Fruit fly (Drosophila melanogaster) whole organism, embryonic: ENCODE measurements around the gene CG15880.

Experiments
- BEAF-32 ChIP-seq: fragments of 200-800 bp; sonication (Bioruptor generic); optimal IDR thresholded peaks from 3 replicates; lab custom pipeline; 2017; ENCODE audit warnings: missing biosample characterization, missing genetic modification characterization, mild to moderate bottlenecking, moderate library complexity, missing genetic modification reagents
- Bgb ChIP-seq: fragments of 200-800 bp; sonication (Bioruptor generic); IDR thresholded peaks from 2 replicates; pipeline ENCODE4 v1.3.6; 2022; ENCODE audit warnings: missing biosample characterization, missing genetic modification characterization; ENCODE audit not compliant: partially characterized antibody
- Bteb2 ChIP-seq: fragments of 200-800 bp; sonication (Bioruptor generic); optimal IDR thresholded peaks from 2 replicates; lab custom pipeline; 2016; ENCODE audit warnings: missing biosample characterization, missing genetic modification characterization
- CG11093 ChIP-seq: fragments of 200-800 bp; sonication (Bioruptor generic); IDR thresholded peaks from 3 replicates; pipeline ENCODE4 v1.3.6; 2022; ENCODE audit warnings: missing biosample characterization, missing genetic modification characterization
- CG6654 ChIP-seq: fragments of 200-800 bp; sonication (Bioruptor generic); optimal IDR thresholded peaks from 2 replicates; lab custom pipeline; 2017; ENCODE audit warnings: missing biosample characterization, mild to moderate bottlenecking, missing genetic modification characterization
- CG7372 ChIP-seq: fragments of 200-800 bp; sonication (Bioruptor generic); IDR thresholded peaks from 2 replicates; pipeline ENCODE4 v1.3.6; 2022; ENCODE audit warnings: missing biosample characterization, missing genetic modification characterization
- CG8478 ChIP-seq: fragments of >200 bp; optimal IDR thresholded peaks from 2 replicates; lab custom pipeline; 2018
- Dref ChIP-seq: fragments of 200-800 bp; sonication (Bioruptor generic); IDR thresholded peaks from 2 replicates; pipeline ENCODE4 v1.3.6; 2022; ENCODE audit warnings: missing biosample characterization, missing genetic modification characterization
- Fer1 ChIP-seq: fragments of 200-800 bp; sonication (Bioruptor generic); optimal IDR thresholded peaks from 2 replicates; lab custom pipeline; 2017; ENCODE audit warnings: missing biosample characterization, mild to moderate bottlenecking, missing genetic modification characterization
- MTF-1 ChIP-seq: fragments of 200-800 bp; sonication (Bioruptor generic); optimal IDR thresholded peaks from 2 replicates; lab custom pipeline; 2018; ENCODE audit warnings: missing biosample characterization, mild to moderate bottlenecking, missing genetic modification characterization, borderline replicate concordance
- sna ChIP-seq: fragments of 200-800 bp; sonication (Bioruptor generic); IDR thresholded peaks from 2 replicates; pipeline ENCODE4 v1.3.6; 2022; ENCODE audit warnings: missing biosample characterization, missing genetic modification characterization; ENCODE audit not compliant: partially characterized antibody
- vvl ChIP-seq: fragments of 200-800 bp; sonication (Bioruptor generic); IDR thresholded peaks from 2 replicates; pipeline ENCODE4 v1.3.6; 2022; ENCODE audit warnings: missing biosample characterization, missing genetic modification characterization

- no peak for TF ChIP-seq Fer1 (GFP tag; lab: Kevin White, UChicago)
- no peak for TF ChIP-seq Dref (GFP tag; lab: Robert Waterston, UW)
- TF ChIP-seq Bgb (GFP tag; lab: Robert Waterston, UW): no peak
- no peak for TF ChIP-seq vvl
- TF ChIP-seq MTF-1 (GFP tag; lab: Kevin White, UChicago): no peak
- no peak for TF ChIP-seq sna (GFP tag; lab: Robert Waterston, UW)
- TF ChIP-seq CG11093 (GFP tag; lab: Robert Waterston, UW): no peak
- no peak for TF ChIP-seq Bteb2 (GFP tag; lab: Kevin White, UChicago)
- TF ChIP-seq CG6654: no peak
- no peak for TF ChIP-seq CG7372
- no peak for TF ChIP-seq BEAF-32 (GFP tag; lab: Kevin White, UChicago)
- TF ChIP-seq CG8478 (lab: Kevin White, UChicago): no peak
Measured at dm6 chr2L:780851-781250, 36.9 kb downstream of the CG15880 start.
